Worm (Caenorhabditis elegans) whole organism, L3 larva: ENCODE measurements around the gene F44D12.8.

Source experiments
- nhr-28 ChIP-seq: fragments of 150-350 bp; optimal IDR thresholded peaks from 2 replicates; lab custom pipeline; 2014; ENCODE audit warnings: missing biosample characterization, missing genetic modification characterization
- nhr-77 ChIP-seq: fragments of 150-350 bp; optimal IDR thresholded peaks from 2 replicates; lab custom pipeline; 2014; ENCODE audit warnings: missing biosample characterization, missing genetic modification characterization
- pqm-1 ChIP-seq: fragments of 150-350 bp; optimal IDR thresholded peaks from 2 replicates; lab custom pipeline; 2017; ENCODE audit warnings: missing biosample characterization, missing genetic modification characterization, inconsistent platforms
- sea-2 ChIP-seq: fragments of 150-350 bp; sonication (generic microtip); optimal IDR thresholded peaks from 4 replicates; lab custom pipeline; 2014; ENCODE audit warnings: missing biosample characterization, missing genetic modification reagents, missing genetic modification characterization
- unc-62 ChIP-seq: fragments of 150-350 bp; sonication (generic microtip); optimal IDR thresholded peaks from 4 replicates; lab custom pipeline; 2014; ENCODE audit warnings: missing biosample characterization, missing genetic modification reagents, missing genetic modification characterization

DNA sequence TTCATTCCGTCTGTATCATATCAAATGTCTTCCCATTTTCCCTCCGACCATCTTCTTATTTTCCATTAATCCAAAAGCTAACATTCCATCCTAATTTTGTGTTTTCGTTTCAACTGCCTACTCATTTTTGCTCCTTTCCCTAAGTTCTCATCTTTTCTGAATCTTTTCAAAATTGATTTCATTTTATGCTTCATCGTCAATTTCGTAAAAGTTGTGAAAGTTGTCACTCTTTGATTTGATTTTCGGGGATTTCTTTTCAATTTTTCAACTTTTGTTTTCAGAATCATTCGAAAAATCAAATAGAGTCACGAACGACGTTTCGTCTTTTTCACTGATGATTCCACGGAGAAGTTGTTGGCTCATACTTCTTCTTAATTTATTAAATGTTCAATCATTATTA, 44.5 kb downstream of the F44D12.8 start, which contains the start of gene cwn-2:
- TF ChIP-seq unc-62 (no peak), sea-2 (GFP tag; lab: Kevin White, UChicago) (no peak), nhr-77 (no peak), pqm-1 (tag; lab: Kevin White, UChicago) (no peak), nhr-28 (tag; lab: Kevin White, UChicago) (no peak)
